Worm (Caenorhabditis elegans): Measurements from ENCODE around the gene Y49F6B.12.
"Not testable (repeated sequence)": the region's sequence is repeated elsewhere in the genome, so short reads cannot be mapped to it uniquely, and the experiment has no call there.

Gene Y49F6B.12

ce11 chrII:3472316-3472715, at the start of gene Y49F6B.12:
Y49F6B.12 (minus strand) TSS chrII:3472416.
- no peak for TF ChIP-seq unc-62 (GFP tag; optimal IDR thresholded peaks at IDR 0.05)

- TF ChIP-seq unc-62 (GFP tag; optimal IDR thresholded peaks at IDR 0.05) = no peak
These were observed 49.0 kb upstream of the Y49F6B.12 start, which contains the start of gene W09G10.9 for ce11 chrII:3520988-3521850. W09G10.9 (plus strand) TSS chrII:3521800.

ce11 chrII:3518961-3519544, 46.8 kb upstream of the Y49F6B.12 start, which contains the start of gene clec-126:
clec-126 (plus strand) TSS chrII:3519494.
- no peak for TF ChIP-seq unc-62 (GFP tag; optimal IDR thresholded peaks at IDR 0.05)

ce11 chrII:3516175-3516574, 44.0 kb upstream of the Y49F6B.12 start:
- TF ChIP-seq unc-62 (GFP tag; optimal IDR thresholded peaks at IDR 0.05) = no peak

ce11 chrII:3515384-3516053, 43.3 kb upstream of the Y49F6B.12 start, which contains the start of the genes Y49F6B.14 and clec-125:
Y49F6B.14 (minus strand) TSS chrII:3515484.
clec-125 (plus strand) TSS chrII:3516003.
- TF ChIP-seq unc-62 (GFP tag; optimal IDR thresholded peaks at IDR 0.05) = no peak

- TF ChIP-seq unc-62 (GFP tag; optimal IDR thresholded peaks at IDR 0.05) = no peak
These were observed 42.4 kb upstream of the Y49F6B.12 start, which contains the start of gene srz-5 for ce11 chrII:3514631-3515030. srz-5 (minus strand) TSS chrII:3514731.

- no peak for TF ChIP-seq unc-62 (GFP tag; optimal IDR thresholded peaks at IDR 0.05)
These were observed 40.0 kb upstream of the Y49F6B.12 start, which contains the start of gene Y49F6B.19 for ce11 chrII:3512240-3512639. Y49F6B.19 (minus strand) TSS chrII:3512340.

ce11 chrII:3504717-3505116, 32.5 kb upstream of the Y49F6B.12 start, which contains the start of gene cyh-1:
cyh-1 (plus strand) TSS chrII:3505017.
- no peak for TF ChIP-seq unc-62 (GFP tag; optimal IDR thresholded peaks at IDR 0.05)

- TF ChIP-seq unc-62 (GFP tag; optimal IDR thresholded peaks at IDR 0.05) = no peak
These were observed 30.5 kb upstream of the Y49F6B.12 start, which contains the start of the genes col-71 and Y49F6B.2 for ce11 chrII:3502520-3503323. col-71 (minus strand) TSS chrII:3502570. Y49F6B.2 (plus strand) TSS chrII:3502968.

ce11 chrII:3502011-3502410, 29.8 kb upstream of the Y49F6B.12 start:
- no peak for TF ChIP-seq unc-62 (GFP tag; optimal IDR thresholded peaks at IDR 0.05)

ce11 chrII:3500373-3500772, 28.2 kb upstream of the Y49F6B.12 start:
- no peak for TF ChIP-seq unc-62 (GFP tag; optimal IDR thresholded peaks at IDR 0.05)

ce11 chrII:3499386-3499785, 27.2 kb upstream of the Y49F6B.12 start, which contains the start of gene Y49F6B.9:
Y49F6B.9 (minus strand) TSS chrII:3499387.
- TF ChIP-seq unc-62 (GFP tag; optimal IDR thresholded peaks at IDR 0.05) = no peak

ce11 chrII:3490797-3491196, 18.6 kb upstream of the Y49F6B.12 start, which contains the start of gene fbxb-112:
fbxb-112 (plus strand) TSS chrII:3491097.
- not testable (repeated sequence) for TF ChIP-seq unc-62 (GFP tag; optimal IDR thresholded peaks at IDR 0.05)

- no peak for TF ChIP-seq unc-62 (GFP tag; optimal IDR thresholded peaks at IDR 0.05)
These were observed 10.0 kb upstream of the Y49F6B.12 start, which contains the start of gene smu-2 for ce11 chrII:3482231-3482630. smu-2 (plus strand) TSS chrII:3482408.

- TF ChIP-seq unc-62 (GFP tag; optimal IDR thresholded peaks at IDR 0.05) = no peak
These were observed 9.4 kb upstream of the Y49F6B.12 start, which contains the start of gene Y49F6B.8 for ce11 chrII:3481584-3481983. Y49F6B.8 (minus strand) TSS chrII:3481684.

All from whole organism, dauer.